Fruit fly (Drosophila melanogaster) S2 (cell line): ENCODE measurements around the gene Csas.

ENCODE experiments used
- CG8478 ChIP-seq: fragments of >200 bp; optimal IDR thresholded peaks from 2 replicates; lab custom pipeline; 2018
- CTCF ChIP-seq, 2 experiments: fragments of >200 bp; optimal IDR thresholded peaks; 2 replicates each; lab custom pipeline; 2018

DNA sequence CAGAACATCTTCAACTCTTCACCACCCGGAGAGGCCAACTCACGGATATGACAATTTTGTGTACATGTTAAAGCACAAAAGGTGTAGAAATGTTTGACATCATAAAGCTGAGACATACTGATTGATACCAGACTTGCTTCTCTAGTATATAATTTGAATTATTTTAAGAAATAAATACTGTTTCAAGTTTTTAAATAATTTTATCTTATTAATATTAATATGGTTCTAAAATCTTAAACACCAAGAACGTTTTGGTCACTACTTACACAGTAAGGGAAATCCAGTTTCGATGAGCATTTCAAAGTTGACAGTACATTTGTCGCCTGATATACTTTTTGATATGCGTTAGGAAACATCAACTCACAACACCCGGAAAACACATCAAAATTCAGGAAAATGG, 3.0 kb downstream of the Csas start, which contains the start of the genes hale and schuy:
- no peak for TF ChIP-seq CG8478
- TF ChIP-seq CTCF (optimal IDR thresholded peaks at IDR 0.05; lab: Kevin White, UChicago), result no peak
